Fruit fly (Drosophila melanogaster): Measurements from ENCODE around the gene Jon66Ci.
A peak's percentile ranks its signal among the peaks of the same experiment; 100 is the strongest.

Jon66Ci gene

dm6 chr3L:8411439-8411897 lies 20.1 kb downstream of the Jon66Ci start, which contains the start of gene Exo70 (continued):
- no peak for TF ChIP-seq HHEX (GFP tag; optimal IDR thresholded peaks at IDR 0.05)
- peak; percentile 13 for TF ChIP-seq salm (tag; optimal IDR thresholded peaks at IDR 0.05)
- TF ChIP-seq dpn (GFP tag; optimal IDR thresholded peaks at IDR 0.05) = peak in 1 of 2 experiments; percentile 9
- TF ChIP-seq run (tag; optimal IDR thresholded peaks at IDR 0.05) = no peak
- peak; percentile 48 for TF ChIP-seq CG4617 (GFP tag; optimal IDR thresholded peaks at IDR 0.05; ENCODE audit: borderline replicate concordance)
- TF ChIP-seq CG11723 (GFP tag; optimal IDR thresholded peaks at IDR 0.05) = no peak
- TF ChIP-seq Lhr (GFP tag; optimal IDR thresholded peaks at IDR 0.05) = peak; percentile 31
- no peak for TF ChIP-seq tap (tag; optimal IDR thresholded peaks at IDR 0.05)
- peak; percentile 51 for TF ChIP-seq pzg (GFP tag; optimal IDR thresholded peaks at IDR 0.05)
- TF ChIP-seq CG2199 (GFP tag; IDR thresholded peaks at IDR 0.05) = no peak
- no peak for TF ChIP-seq D19B (GFP tag; optimal IDR thresholded peaks at IDR 0.05)
- TF ChIP-seq Oaz (GFP tag; IDR thresholded peaks at IDR 0.05) = no peak
- TF ChIP-seq CG14710 (tag; optimal IDR thresholded peaks at IDR 0.05) = peak; percentile 63
- peak; percentile 65 for TF ChIP-seq nmo (GFP tag; optimal IDR thresholded peaks at IDR 0.05)
- TF ChIP-seq Hsf (GFP tag; optimal IDR thresholded peaks at IDR 0.05) = peak; percentile 28
- no peak for TF ChIP-seq Optix (GFP tag; IDR thresholded peaks at IDR 0.05)
- TF ChIP-seq bigmax (GFP tag; optimal IDR thresholded peaks at IDR 0.05) = no peak
- TF ChIP-seq Atf6 (GFP tag; IDR thresholded peaks at IDR 0.05) = no peak
- peak; percentile 28; the same call in 1 of the 2 replicates for TF ChIP-seq CG13287 (GFP tag; IDR thresholded peaks at IDR 0.05; ENCODE audit: partially characterized antibody)
- peak; percentile 15; the same call in 1 of the 2 replicates for TF ChIP-seq E2f2 (GFP tag; IDR thresholded peaks at IDR 0.05)
- peak; percentile 54 for TF ChIP-seq CG12659 (GFP tag; optimal IDR thresholded peaks at IDR 0.05)
- TF ChIP-seq CG6175 (GFP tag; IDR thresholded peaks at IDR 0.05) = no peak
- no peak for TF ChIP-seq CG2129 (GFP tag; IDR thresholded peaks at IDR 0.05; ENCODE audit: partially characterized antibody)
- TF ChIP-seq sd (tag; optimal IDR thresholded peaks at IDR 0.05) = peak; percentile 82
- no peak for TF ChIP-seq Atf3 (GFP tag; optimal IDR thresholded peaks at IDR 0.05)
- TF ChIP-seq CG32767 (GFP tag; IDR thresholded peaks at IDR 0.05) = no peak
- TF ChIP-seq CG12071 (GFP tag; optimal IDR thresholded peaks at IDR 0.05) = no peak
- TF ChIP-seq Max (GFP tag; optimal IDR thresholded peaks at IDR 0.05) = peak; percentile 23
- TF ChIP-seq CG13775 (GFP tag; optimal IDR thresholded peaks at IDR 0.05) = peak; percentile 10
- TF ChIP-seq row (GFP tag; IDR thresholded peaks at IDR 0.05) = peak; percentile 85
- peak; percentile 38 for TF ChIP-seq YL-1 (GFP tag; optimal IDR thresholded peaks at IDR 0.05)
- TF ChIP-seq phol (tag; optimal IDR thresholded peaks at IDR 0.05) = peak; percentile 65
- TF ChIP-seq lmd (GFP tag; IDR thresholded peaks at IDR 0.05) = no peak
- peak; percentile 15 for TF ChIP-seq CG10979 (tag; optimal IDR thresholded peaks at IDR 0.05)
- TF ChIP-seq MBD-R2 (GFP tag; IDR thresholded peaks at IDR 0.05) = peak; percentile 56
- no peak for TF ChIP-seq CG7745 (tag; optimal IDR thresholded peaks at IDR 0.05)
- TF ChIP-seq insv (GFP tag; optimal IDR thresholded peaks at IDR 0.05) = peak in 1 of 2 experiments; percentile 19
- peak; percentile 94 for TF ChIP-seq Myb (GFP tag; optimal IDR thresholded peaks at IDR 0.05)
- peak; percentile 7 for TF ChIP-seq CG1602 (GFP tag; optimal IDR thresholded peaks at IDR 0.05)
- peak; percentile 19 for TF ChIP-seq fd3F (GFP tag; optimal IDR thresholded peaks at IDR 0.05)
- TF ChIP-seq CG3407 (GFP tag; optimal IDR thresholded peaks at IDR 0.05) = no peak
- TF ChIP-seq CG13296 (GFP tag; optimal IDR thresholded peaks at IDR 0.05) = no peak
- TF ChIP-seq NK7.1 (GFP tag; optimal IDR thresholded peaks at IDR 0.05) = no peak
- TF ChIP-seq lola (GFP tag; optimal IDR thresholded peaks at IDR 0.05) = no peak
- TF ChIP-seq CG7987 (GFP tag; optimal IDR thresholded peaks at IDR 0.05) = no peak
- peak; percentile 24 for TF ChIP-seq hkb (optimal IDR thresholded peaks at IDR 0.05)
- TF ChIP-seq hkb (GFP tag; IDR thresholded peaks at IDR 0.05) = no peak
- TF ChIP-seq CG3281 (GFP tag; optimal IDR thresholded peaks at IDR 0.05) = no peak

Measured in whole organism, embryonic.